Worm (Caenorhabditis elegans) whole organism, L4 larva: Measurements from ENCODE around the gene pes-9.

ENCODE experiments used
- F10B5.3 ChIP-seq: sonication (generic microtip); optimal IDR thresholded peaks from 2 replicates; lab custom pipeline; 2016; ENCODE audit warnings: mild to moderate bottlenecking, missing genetic modification characterization, missing compliant biosample characterization
- F26F4.8 ChIP-seq: fragments of 200-800 bp; sonication (Bioruptor generic); conservative IDR thresholded peaks from 2 replicates; pipeline ENCODE4 v1.3.6; 2022; ENCODE audit warnings: missing genetic modification characterization, missing compliant biosample characterization
- F37D6.2 ChIP-seq: sonication (generic microtip); optimal IDR thresholded peaks from 2 replicates; lab custom pipeline; 2016; ENCODE audit warnings: mild to moderate bottlenecking, missing genetic modification characterization, missing compliant biosample characterization
- F44E2.7 ChIP-seq: fragments of 200-800 bp; sonication (Bioruptor generic); IDR thresholded peaks from 2 replicates; pipeline ENCODE4 v2.1.2; 2022; ENCODE audit warnings: missing genetic modification characterization, missing compliant biosample characterization
- Y48G9A.11 ChIP-seq: fragments of 200-800 bp; sonication (Bioruptor generic); IDR thresholded peaks from 2 replicates; pipeline ENCODE4 v1.3.6; 2022; ENCODE audit warnings: missing genetic modification reagents, missing genetic modification characterization, missing compliant biosample characterization
- Y5F2A.4 ChIP-seq: fragments of 200-800 bp; sonication (Bioruptor generic); optimal IDR thresholded peaks from 2 replicates; lab custom pipeline; 2018; ENCODE audit warnings: mild to moderate bottlenecking, missing genetic modification characterization, missing compliant biosample characterization
- Y75B8A.6 ChIP-seq: fragments of 200-800 bp; sonication (Bioruptor generic); IDR thresholded peaks from 2 replicates; pipeline ENCODE4 v1.3.6; 2022; ENCODE audit warnings: missing genetic modification reagents, missing genetic modification characterization, missing compliant biosample characterization
- aha-1 ChIP-seq: fragments of 150-350 bp; peaks from one replicate; lab custom pipeline; 2014; ENCODE audit warnings: missing biosample characterization, missing genetic modification characterization
- attf-4 ChIP-seq: sonication (generic microtip); optimal IDR thresholded peaks from 3 replicates; lab custom pipeline; 2017; ENCODE audit warnings: missing biosample characterization, missing genetic modification characterization
- ceh-32 ChIP-seq: sonication (generic microtip); optimal IDR thresholded peaks from 2 replicates; lab custom pipeline; 2016; ENCODE audit warnings: mild to moderate bottlenecking, missing genetic modification characterization, missing compliant biosample characterization; ENCODE audit not compliant: poor library complexity
- ceh-82 ChIP-seq: sonication (generic microtip); optimal IDR thresholded peaks from 2 replicates; lab custom pipeline; 2017; ENCODE audit warnings: missing biosample characterization, missing genetic modification characterization
- daf-12 ChIP-seq: fragments of 150-350 bp; optimal IDR thresholded peaks from 2 replicates; lab custom pipeline; 2014; ENCODE audit warnings: missing biosample characterization, missing genetic modification reagents, missing genetic modification characterization
- daf-8 ChIP-seq: fragments of 200-800 bp; sonication (Bioruptor generic); IDR thresholded peaks from 2 replicates; pipeline ENCODE4 v1.3.6; 2022; ENCODE audit warnings: missing genetic modification characterization, missing compliant biosample characterization
- dmd-6 ChIP-seq: fragments of 200-800 bp; sonication (Bioruptor generic); IDR thresholded peaks from 2 replicates; pipeline ENCODE4 v1.3.6; 2022; ENCODE audit warnings: missing genetic modification reagents, missing genetic modification characterization, missing compliant biosample characterization
- dve-1 ChIP-seq: sonication (generic microtip); optimal IDR thresholded peaks from 2 replicates; lab custom pipeline; 2017; ENCODE audit warnings: antibody characterized with exemption, mild to moderate bottlenecking, missing genetic modification characterization, missing compliant biosample characterization; ENCODE audit not compliant: insufficient read depth
- egl-27 ChIP-seq: sonication (generic microtip); optimal IDR thresholded peaks from 3 replicates; lab custom pipeline; 2017; ENCODE audit warnings: missing biosample characterization, missing genetic modification reagents, missing genetic modification characterization
- hif-1 ChIP-seq, 2 experiments: sonication (generic microtip); optimal IDR thresholded peaks; 2 replicates each; lab custom pipeline; 2016 to 2017; ENCODE audit warnings: missing compliant biosample characterization in 2 of 2, missing genetic modification characterization in 2 of 2, missing genetic modification reagents in 2 of 2, missing genotype in 2 of 2, mild to moderate bottlenecking in 1 of 2
- lim-7 ChIP-seq: fragments of 200-800 bp; sonication (Bioruptor generic); IDR thresholded peaks from 2 replicates; pipeline ENCODE4 v1.3.6; 2022; ENCODE audit warnings: missing genetic modification characterization, missing compliant biosample characterization
- lin-15B ChIP-seq: fragments of 150-350 bp; sonication (generic microtip); optimal IDR thresholded peaks from 3 replicates; lab custom pipeline; 2014; ENCODE audit warnings: missing biosample characterization, missing genetic modification characterization
- lin-29 ChIP-seq: fragments of 200-800 bp; sonication (Bioruptor generic); IDR thresholded peaks from 2 replicates; pipeline ENCODE4 v1.3.6; 2022; ENCODE audit warnings: missing genetic modification reagents, missing genetic modification characterization, missing compliant biosample characterization
- lin-39 ChIP-seq: fragments of 150-350 bp; optimal IDR thresholded peaks from 2 replicates; lab custom pipeline; 2014; ENCODE audit warnings: missing biosample characterization, missing genetic modification reagents, missing genetic modification characterization
- lsy-2 ChIP-seq, 2 experiments: fragments of 150-350 bp in 1 of 2; sonication (generic microtip) in 1 of 2; optimal IDR thresholded peaks; 2 replicates each; lab custom pipeline; 2014 to 2017; ENCODE audit warnings: missing biosample characterization in 2 of 2, missing genetic modification characterization in 2 of 2
- madf-9 ChIP-seq: fragments of 200-800 bp; sonication (Bioruptor generic); conservative IDR thresholded peaks from 2 replicates; pipeline ENCODE4 v1.3.6; 2022; ENCODE audit warnings: missing genetic modification reagents, missing genetic modification characterization, missing compliant biosample characterization
- mdl-1 ChIP-seq, 2 experiments: fragments of 150-350 bp in 1 of 2; sonication (generic microtip) in 1 of 2; optimal IDR thresholded peaks; 2 replicates each; lab custom pipeline; 2014 to 2017; ENCODE audit warnings: missing biosample characterization in 2 of 2, missing genetic modification characterization in 2 of 2
- mep-1 ChIP-seq: fragments of 150-350 bp; sonication (generic microtip); optimal IDR thresholded peaks from 3 replicates; lab custom pipeline; 2014; ENCODE audit warnings: missing biosample characterization, missing genetic modification characterization
- mxl-2 ChIP-seq: fragments of 200-800 bp; sonication (Bioruptor generic); conservative IDR thresholded peaks from 2 replicates; pipeline ENCODE4 v1.3.6; 2022; ENCODE audit warnings: missing genetic modification reagents, missing genetic modification characterization, missing compliant biosample characterization
- mxl-3 ChIP-seq: fragments of 200-800 bp; sonication (Bioruptor generic); optimal IDR thresholded peaks from 2 replicates; lab custom pipeline; 2018; ENCODE audit warnings: mild to moderate bottlenecking, missing genetic modification characterization, missing compliant biosample characterization
- nhr-25 ChIP-seq: sonication (generic microtip); optimal IDR thresholded peaks from 2 replicates; lab custom pipeline; 2017; ENCODE audit warnings: missing genetic modification characterization, mild to moderate bottlenecking, missing compliant biosample characterization, antibody characterized with exemption, moderate library complexity, borderline replicate concordance; ENCODE audit not compliant: insufficient read depth
- nhr-48 ChIP-seq: sonication (generic microtip); optimal IDR thresholded peaks from 2 replicates; lab custom pipeline; 2016; ENCODE audit warnings: mild to moderate bottlenecking, missing genetic modification characterization, missing compliant biosample characterization
- nhr-76 ChIP-seq: fragments of 150-350 bp; optimal IDR thresholded peaks from 2 replicates; lab custom pipeline; 2014; ENCODE audit warnings: missing biosample characterization, missing genetic modification characterization
- pha-4 ChIP-seq, 2 experiments: fragments of 150-350 bp in 1 of 2; fragments of 200-800 bp in 1 of 2; sonication (Bioruptor generic) in 1 of 2; IDR thresholded peaks in 1 of 2; optimal IDR thresholded peaks in 1 of 2; 2 replicates each; pipeline versions ENCODE4 v1.3.6 to Lab custom; 2014 to 2022; ENCODE audit warnings: missing genetic modification characterization in 2 of 2, missing genetic modification reagents in 2 of 2, missing biosample characterization in 1 of 2, missing compliant biosample characterization in 1 of 2
- skn-1 ChIP-seq: fragments of 150-350 bp; optimal IDR thresholded peaks from 2 replicates; lab custom pipeline; 2014; ENCODE audit warnings: missing biosample characterization, missing genetic modification characterization
- snpc-4 ChIP-seq: fragments of 150-350 bp; optimal IDR thresholded peaks from 2 replicates; lab custom pipeline; 2014; ENCODE audit warnings: missing biosample characterization, missing genetic modification characterization
- spr-1 ChIP-seq: sonication (generic microtip); optimal IDR thresholded peaks from 2 replicates; lab custom pipeline; 2016; ENCODE audit warnings: mild to moderate bottlenecking, missing genetic modification characterization, missing compliant biosample characterization
- tra-1 ChIP-seq: fragments of 200-800 bp; sonication (Bioruptor generic); IDR thresholded peaks from 2 replicates; pipeline ENCODE4 v1.3.6; 2022; ENCODE audit warnings: missing genetic modification reagents, missing genetic modification characterization, missing compliant biosample characterization
- unc-130 ChIP-seq: sonication (generic microtip); optimal IDR thresholded peaks from 2 replicates; lab custom pipeline; 2016; ENCODE audit warnings: missing genetic modification reagents, missing genetic modification characterization, missing compliant biosample characterization
- zfp-2 ChIP-seq: sonication (generic microtip); optimal IDR thresholded peaks from 2 replicates; lab custom pipeline; 2016; ENCODE audit warnings: mild to moderate bottlenecking, missing genetic modification characterization, missing compliant biosample characterization
- zfp-3 ChIP-seq: fragments of 200-800 bp; sonication (Bioruptor generic); conservative IDR thresholded peaks from 2 replicates; pipeline ENCODE4 v1.3.6; 2022; ENCODE audit warnings: missing genetic modification reagents, missing genetic modification characterization, missing compliant biosample characterization
- ztf-11 ChIP-seq: fragments of 150-350 bp; optimal IDR thresholded peaks from 2 replicates; lab custom pipeline; 2014; ENCODE audit warnings: missing biosample characterization, missing genetic modification characterization
- ztf-7 ChIP-seq: fragments of 150-350 bp; optimal IDR thresholded peaks from 2 replicates; lab custom pipeline; 2014; ENCODE audit warnings: missing biosample characterization, missing genetic modification characterization

The pes-9 gene

DNA sequence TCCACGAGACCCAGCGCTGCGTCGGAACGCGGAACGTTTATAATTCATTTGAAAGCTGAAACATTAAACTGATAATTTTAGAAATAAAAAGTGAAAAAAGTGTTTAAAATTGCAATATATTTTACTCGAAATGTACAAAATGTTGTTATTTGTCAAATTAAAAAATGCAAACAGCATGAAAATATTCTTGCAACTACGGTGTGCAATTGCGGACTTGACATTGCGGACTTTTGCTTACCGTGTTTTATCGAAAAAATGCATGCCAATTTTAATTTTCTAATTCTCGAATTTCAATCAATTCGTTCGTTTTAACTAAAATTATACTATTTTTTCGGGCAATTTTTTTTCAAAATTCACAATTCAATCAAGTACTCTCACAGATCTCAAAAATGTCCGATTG is 15.3 kb upstream of the pes-9 start, which contains the start of the genes R11H6.5 and ccnk-1 (continued):
- TF ChIP-seq mxl-3 (GFP tag; lab: Kevin White, UChicago) (no peak), skn-1 (no peak), F37D6.2 (tag; lab: Kevin White, UChicago) (no peak), dve-1 (tag; lab: Kevin White, UChicago) (peak; percentile 30), hif-1 (tag; optimal IDR thresholded peaks at IDR 0.05; lab: Kevin White, UChicago) (no peak), spr-1 (tag; lab: Kevin White, UChicago) (no peak), snpc-4 (tag; lab: Kevin White, UChicago) (no peak), F44E2.7 (GFP tag; lab: Robert Waterston, UW) (no peak), mep-1 (peak; percentile 42), daf-8 (GFP tag; lab: Robert Waterston, UW) (no peak), lin-29 (GFP tag; lab: Robert Waterston, UW) (no peak), mxl-2 (GFP tag; lab: Robert Waterston, UW) (no peak), Y48G9A.11 (GFP tag; lab: Robert Waterston, UW) (no peak), lim-7 (GFP tag; lab: Robert Waterston, UW) (no peak)

- TF ChIP-seq snpc-4 (tag; lab: Kevin White, UChicago), result no peak
- no peak for TF ChIP-seq dmd-6
- no peak for TF ChIP-seq nhr-25 (tag; lab: Kevin White, UChicago)
- TF ChIP-seq attf-4 (tag; lab: Kevin White, UChicago), result no peak
- no peak for TF ChIP-seq lsy-2 (tag; optimal IDR thresholded peaks at IDR 0.05; lab: Kevin White, UChicago)
- TF ChIP-seq aha-1, result peak; percentile 57
- TF ChIP-seq ztf-7, result no peak
Measured at ce11 chrV:14610781-14611180, 13.9 kb upstream of the pes-9 start.

- TF ChIP-seq nhr-48 (no peak), lsy-2 (tag; optimal IDR thresholded peaks at IDR 0.05; lab: Kevin White, UChicago) (no peak), unc-130 (GFP tag; lab: Kevin White, UChicago) (no peak), pha-4 (GFP tag; IDR thresholded peaks at IDR 0.05; lab: Robert Waterston, UW) (no peak), pha-4 (tag; optimal IDR thresholded peaks at IDR 0.05; lab: Kevin White, UChicago) (no peak), zfp-3 (GFP tag; lab: Robert Waterston, UW) (no peak), ceh-82 (tag; lab: Kevin White, UChicago) (no peak), lin-29 (GFP tag; lab: Robert Waterston, UW) (no peak), hif-1 (tag; optimal IDR thresholded peaks at IDR 0.05; lab: Kevin White, UChicago) (no peak), madf-9 (no peak), lin-15B (tag; lab: Kevin White, UChicago) (no peak), daf-12 (no peak), ztf-11 (no peak), mep-1 (no peak), ceh-32 (tag; lab: Kevin White, UChicago) (no peak)
Measured at ce11 chrV:14609643-14610042, 12.8 kb upstream of the pes-9 start, which contains the start of gene R11H6.4. R11H6.4 (plus strand) TSS chrV:14609943.

DNA sequence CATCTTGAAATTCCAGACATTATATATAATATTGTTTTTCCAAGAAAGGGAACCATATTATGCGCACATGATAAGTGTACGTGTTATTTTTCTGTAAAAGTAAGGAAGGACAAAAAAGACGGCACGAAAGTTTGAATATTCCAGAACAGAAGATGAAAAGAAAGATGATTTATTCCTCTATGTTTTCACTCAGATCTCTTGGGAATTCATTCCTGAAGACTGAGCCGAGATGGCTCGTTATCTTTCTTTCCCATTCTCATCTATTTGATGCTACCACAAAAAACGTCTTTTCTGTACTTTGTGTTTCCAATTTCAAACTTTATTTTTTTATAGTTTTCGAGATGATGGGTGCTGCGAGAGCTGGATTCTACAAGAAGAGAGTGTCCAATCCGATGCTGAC is 6.9 kb upstream of the pes-9 start:
- no peak for TF ChIP-seq ztf-7
- TF ChIP-seq Y75B8A.6 (GFP tag; lab: Robert Waterston, UW), result no peak
- no peak for TF ChIP-seq unc-130 (GFP tag; lab: Kevin White, UChicago)
- TF ChIP-seq F26F4.8 (GFP tag; lab: Robert Waterston, UW), result no peak
- no peak for TF ChIP-seq F10B5.3 (tag; lab: Kevin White, UChicago)
- TF ChIP-seq lin-39 (tag; lab: Kevin White, UChicago), result no peak
- no peak for TF ChIP-seq Y5F2A.4
- no peak for TF ChIP-seq tra-1 (GFP tag; lab: Robert Waterston, UW)
- no peak for TF ChIP-seq zfp-2 (tag; lab: Kevin White, UChicago)
- no peak for TF ChIP-seq mdl-1 (tag; optimal IDR thresholded peaks at IDR 0.05; lab: Kevin White, UChicago)
- no peak for TF ChIP-seq nhr-76 (tag; lab: Kevin White, UChicago)
- TF ChIP-seq egl-27, result no peak
